Fruit fly (Drosophila melanogaster) S2 (cell line): ENCODE measurements around the gene slam.

Experiments used
- CG8478 ChIP-seq: fragments of >200 bp; optimal IDR thresholded peaks from 2 replicates; lab custom pipeline; 2018
- CTCF ChIP-seq, 2 experiments: fragments of >200 bp; optimal IDR thresholded peaks; 2 replicates each; lab custom pipeline; 2018

- TF ChIP-seq CTCF (optimal IDR thresholded peaks at IDR 0.05; lab: Kevin White, UChicago) (no peak), CG8478 (lab: Kevin White, UChicago) (no peak)
Observed at dm6 chr2L:6354656-6355055, 17.5 kb upstream of the slam start, which contains the start of gene ppk14.
